Fruit fly (Drosophila melanogaster): ENCODE data around the gene sina.

- no peak for TF ChIP-seq Mes4 (GFP tag; optimal IDR thresholded peaks at IDR 0.05)
- TF ChIP-seq Atf-2 (GFP tag; optimal IDR thresholded peaks at IDR 0.05) = no peak
- TF ChIP-seq Ssrp (tag; optimal IDR thresholded peaks at IDR 0.05) = no peak
- TF ChIP-seq Nf-YA (GFP tag; IDR thresholded peaks at IDR 0.05) = no peak
- TF ChIP-seq CG9797 (GFP tag; optimal IDR thresholded peaks at IDR 0.05) = no peak
- TF ChIP-seq CG17361 (GFP tag; IDR thresholded peaks at IDR 0.05) = no peak
- TF ChIP-seq CG8765 (GFP tag; IDR thresholded peaks at IDR 0.05) = no peak
- peak; percentile 57 for TF ChIP-seq CG1832 (GFP tag; optimal IDR thresholded peaks at IDR 0.05)
- TF ChIP-seq Vsx1 (GFP tag; optimal IDR thresholded peaks at IDR 0.05) = peak; percentile 68
- TF ChIP-seq CG17385 (GFP tag; optimal IDR thresholded peaks at IDR 0.05) = no peak
- no peak for TF ChIP-seq CG10147 (GFP tag; optimal IDR thresholded peaks at IDR 0.05)
- TF ChIP-seq Eip74EF (GFP tag; optimal IDR thresholded peaks at IDR 0.05) = no peak
These were observed 23.4 kb downstream of the sina start, which contains the start of gene CG32170 for dm6 chr3L:16876785-16877468.
